Worm (Caenorhabditis elegans): Measurements from ENCODE around the gene C02H6.1.

The C02H6.1 gene

DNA sequence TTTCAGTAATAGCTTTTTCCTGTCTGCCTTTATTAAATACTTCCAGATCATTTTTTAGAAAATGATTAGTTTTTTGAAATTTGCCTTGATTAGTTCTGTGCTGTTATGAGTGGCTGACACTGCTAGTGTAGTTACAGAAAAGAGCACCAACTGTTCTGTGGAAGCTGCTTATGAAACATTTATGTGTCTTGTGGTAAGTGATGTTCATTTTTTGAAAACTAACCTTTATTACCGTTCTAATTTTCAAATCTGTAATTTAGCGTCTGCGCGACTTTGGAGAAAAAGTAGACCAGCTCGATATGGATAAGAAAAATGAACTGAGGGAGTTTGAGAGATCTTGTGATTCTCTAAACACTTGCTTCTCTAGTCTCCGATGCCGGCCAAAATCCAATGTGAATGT, 20.1 kb downstream of the C02H6.1 start, which contains the start of gene srj-14:
Gene srj-14, plus strand, starts transcription at position 131 of the 400 bp plus-strand sequence.
- no peak for TF ChIP-seq R02D3.7 (tag; optimal IDR thresholded peaks at IDR 0.05)
- TF ChIP-seq dmd-4 (tag; optimal IDR thresholded peaks at IDR 0.05), result no peak
- TF ChIP-seq lin-13 (GFP tag; optimal IDR thresholded peaks at IDR 0.05), result no peak
- TF ChIP-seq fos-1 (tag; optimal IDR thresholded peaks at IDR 0.05), result no peak
- TF ChIP-seq ztf-4 (tag; optimal IDR thresholded peaks at IDR 0.05), result no peak
- no peak for TF ChIP-seq nhr-21 (tag; optimal IDR thresholded peaks at IDR 0.05)
- no peak for TF ChIP-seq C34F6.9 (tag; optimal IDR thresholded peaks at IDR 0.05)
- no peak for TF ChIP-seq ztf-1 (GFP tag; conservative IDR thresholded peaks at IDR 0.05)
- no peak for TF ChIP-seq Y55F3AM.14 (GFP tag; optimal IDR thresholded peaks at IDR 0.05)
- TF ChIP-seq ceh-82 (tag; optimal IDR thresholded peaks at IDR 0.05), result no peak
- TF ChIP-seq nhr-11 (tag; optimal IDR thresholded peaks at IDR 0.05), result no peak
- TF ChIP-seq lsy-2 (tag; optimal IDR thresholded peaks at IDR 0.05), result no peak
- no peak for TF ChIP-seq elt-1 (tag; optimal IDR thresholded peaks at IDR 0.05)
- no peak for TF ChIP-seq mab-5 (tag; optimal IDR thresholded peaks at IDR 0.05)
- TF ChIP-seq unc-62 (GFP tag; optimal IDR thresholded peaks at IDR 0.05), result no peak

DNA sequence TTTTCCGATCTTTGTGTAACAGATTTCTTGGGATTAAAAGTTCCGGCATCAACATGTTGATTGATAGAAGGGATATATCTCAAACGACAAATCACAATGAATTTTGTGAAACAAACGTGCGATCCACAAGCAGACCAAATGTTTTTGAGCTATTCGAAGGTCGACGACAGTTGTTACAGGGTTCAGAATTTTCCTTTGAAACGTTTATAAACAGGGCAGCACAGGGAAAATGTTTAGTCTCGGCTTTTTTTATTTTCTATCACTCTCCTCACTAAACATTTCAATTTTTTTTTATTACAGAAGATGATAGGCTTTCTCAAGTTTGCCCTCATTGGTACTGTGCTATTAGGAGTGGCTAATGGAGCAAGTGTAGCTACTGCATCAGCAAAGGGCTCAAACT, 24.7 kb downstream of the C02H6.1 start, which contains the start of gene exc-13:
Gene exc-13, plus strand, starts transcription at position 301 of the 400 bp plus-strand sequence.
- TF ChIP-seq nhr-11 (tag; optimal IDR thresholded peaks at IDR 0.05) (no peak), ztf-4 (tag; optimal IDR thresholded peaks at IDR 0.05) (no peak), snpc-4 (tag; optimal IDR thresholded peaks at IDR 0.05) (no peak), F13H6.1 (tag; optimal IDR thresholded peaks at IDR 0.05) (no peak), mbf-1 (tag; optimal IDR thresholded peaks at IDR 0.05) (no peak), ztf-1 (GFP tag; conservative IDR thresholded peaks at IDR 0.05) (no peak), unc-55 (GFP tag; optimal IDR thresholded peaks at IDR 0.05) (no peak), nhr-237 (tag; optimal IDR thresholded peaks at IDR 0.05) (no peak), elt-1 (tag; optimal IDR thresholded peaks at IDR 0.05) (no peak), unc-39 (tag; optimal IDR thresholded peaks at IDR 0.05) (no peak), Y55F3AM.14 (GFP tag; optimal IDR thresholded peaks at IDR 0.05) (no peak), ama-1 (optimal IDR thresholded peaks at IDR 0.05) (no peak), skn-1 (tag; optimal IDR thresholded peaks at IDR 0.05) (no peak), peb-1 (tag; optimal IDR thresholded peaks at IDR 0.05) (no peak), nhr-6 (tag; optimal IDR thresholded peaks at IDR 0.05) (no peak), nhr-77 (tag; optimal IDR thresholded peaks at IDR 0.05) (no peak), dmd-4 (tag; optimal IDR thresholded peaks at IDR 0.05) (no peak), nhr-10 (tag; optimal IDR thresholded peaks at IDR 0.05) (no peak)

DNA sequence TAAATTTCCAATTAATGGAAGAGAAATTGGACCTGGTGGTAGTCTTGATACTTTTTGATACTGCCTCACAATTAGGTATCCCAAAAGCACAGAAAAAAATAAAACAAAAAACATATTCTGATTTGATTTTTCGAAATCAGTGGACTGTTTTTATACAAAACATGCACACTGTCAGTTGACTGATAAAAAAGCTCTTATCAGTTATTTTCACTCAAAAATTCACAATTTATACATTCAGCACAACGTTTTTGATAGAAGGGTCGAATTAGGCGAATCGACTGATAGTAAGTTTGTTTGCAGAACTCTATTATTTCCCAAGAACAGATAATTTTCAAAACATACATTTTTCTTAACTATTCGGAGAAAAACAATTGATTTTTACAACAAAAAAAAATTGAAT, 25.6 kb downstream of the C02H6.1 start, which contains the start of gene cyp-35A2:
Gene cyp-35A2, minus strand, starts transcription at position 124 of the 400 bp plus-strand sequence.
- TF ChIP-seq gmeb-1 (tag; optimal IDR thresholded peaks at IDR 0.05) (peak; percentile 27), nhr-11 (tag; optimal IDR thresholded peaks at IDR 0.05) (no peak), nhr-77 (tag; optimal IDR thresholded peaks at IDR 0.05) (no peak), fos-1 (tag; optimal IDR thresholded peaks at IDR 0.05) (peak; percentile 67)

DNA sequence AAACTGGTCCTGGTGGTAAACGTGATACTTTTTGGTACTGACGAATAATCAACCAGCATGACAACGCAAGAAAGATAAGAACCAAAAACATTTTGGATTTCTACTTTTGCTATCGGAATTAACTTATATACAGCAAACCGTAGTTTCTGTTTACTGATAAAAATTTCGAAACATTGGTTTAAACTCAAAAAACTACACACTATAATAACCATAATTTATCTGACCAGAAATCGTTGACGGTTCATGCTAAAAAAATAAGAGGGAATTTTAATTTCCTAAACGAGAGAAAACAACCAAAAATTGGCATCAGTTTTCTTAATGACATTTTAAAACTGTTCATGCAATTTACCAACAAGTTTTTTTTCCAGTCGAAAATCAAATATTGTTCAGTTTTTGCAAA, 28.0 kb downstream of the C02H6.1 start, which contains the start of gene cyp-35A1:
Gene cyp-35A1, minus strand, starts transcription at position 101 of the 400 bp plus-strand sequence.
- TF ChIP-seq aly-2 (tag; optimal IDR thresholded peaks at IDR 0.05) (no peak), F13H6.1 (tag; optimal IDR thresholded peaks at IDR 0.05) (no peak), elt-1 (tag; optimal IDR thresholded peaks at IDR 0.05) (no peak), unc-39 (tag; optimal IDR thresholded peaks at IDR 0.05) (no peak), ceh-82 (tag; optimal IDR thresholded peaks at IDR 0.05) (no peak), nhr-237 (tag; optimal IDR thresholded peaks at IDR 0.05) (no peak), fos-1 (tag; optimal IDR thresholded peaks at IDR 0.05) (no peak), snpc-4 (tag; optimal IDR thresholded peaks at IDR 0.05) (no peak), lin-11 (tag; optimal IDR thresholded peaks at IDR 0.05) (no peak), nhr-10 (tag; optimal IDR thresholded peaks at IDR 0.05) (no peak), blmp-1 (tag; optimal IDR thresholded peaks at IDR 0.05; ENCODE audit: insufficient read depth) (no peak), nhr-25 (tag; optimal IDR thresholded peaks at IDR 0.05) (no peak), nhr-129 (tag; optimal IDR thresholded peaks at IDR 0.05) (no peak), ztf-1 (GFP tag; conservative IDR thresholded peaks at IDR 0.05) (no peak)

DNA sequence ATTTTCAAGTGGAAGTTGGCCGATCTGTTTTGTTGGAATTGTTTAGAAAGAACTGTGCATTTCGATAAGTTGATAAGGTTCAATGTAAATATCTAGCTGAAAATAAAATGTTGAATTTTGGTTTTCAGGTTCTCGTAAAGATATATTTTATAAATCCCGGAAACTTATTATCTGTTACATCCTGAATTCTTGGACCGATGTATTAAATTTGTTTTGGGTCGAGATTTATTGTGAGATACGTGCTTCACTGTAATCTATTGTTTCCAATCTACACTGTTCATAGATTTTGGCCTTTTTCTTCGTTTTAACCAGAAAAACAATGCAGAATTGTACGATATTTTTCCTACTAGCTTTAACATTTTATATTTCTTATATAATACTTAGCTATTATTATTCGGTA, 32.5 kb downstream of the C02H6.1 start, which contains the start of gene C03G6.6:
Gene C03G6.6, plus strand, starts transcription at position 301 of the 400 bp plus-strand sequence.
- no peak for TF ChIP-seq snpc-4 (tag; optimal IDR thresholded peaks at IDR 0.05)
- no peak for TF ChIP-seq dmd-4 (tag; optimal IDR thresholded peaks at IDR 0.05)
- no peak for TF ChIP-seq elt-1 (tag; optimal IDR thresholded peaks at IDR 0.05)
- no peak for TF ChIP-seq nhr-129 (tag; optimal IDR thresholded peaks at IDR 0.05)
- TF ChIP-seq R02D3.7 (tag; optimal IDR thresholded peaks at IDR 0.05), result no peak
- no peak for TF ChIP-seq mdl-1 (tag; optimal IDR thresholded peaks at IDR 0.05)
- no peak for TF ChIP-seq lin-11 (tag; optimal IDR thresholded peaks at IDR 0.05)
- no peak for TF ChIP-seq mab-5 (tag; optimal IDR thresholded peaks at IDR 0.05)
- no peak for TF ChIP-seq ama-1 (optimal IDR thresholded peaks at IDR 0.05)
- no peak for TF ChIP-seq unc-55 (GFP tag; optimal IDR thresholded peaks at IDR 0.05)
- no peak for TF ChIP-seq egl-27 (tag; optimal IDR thresholded peaks at IDR 0.05)
- TF ChIP-seq elt-3 (tag; optimal IDR thresholded peaks at IDR 0.05), result no peak
- TF ChIP-seq ztf-1 (GFP tag; conservative IDR thresholded peaks at IDR 0.05), result no peak
- TF ChIP-seq C34F6.9 (tag; optimal IDR thresholded peaks at IDR 0.05), result no peak
- TF ChIP-seq blmp-1 (tag; optimal IDR thresholded peaks at IDR 0.05; ENCODE audit: insufficient read depth), result no peak
- TF ChIP-seq ceh-82 (tag; optimal IDR thresholded peaks at IDR 0.05), result no peak
- no peak for TF ChIP-seq unc-62 (GFP tag; optimal IDR thresholded peaks at IDR 0.05)
- TF ChIP-seq gmeb-1 (tag; optimal IDR thresholded peaks at IDR 0.05), result no peak
- no peak for TF ChIP-seq nhr-10 (tag; optimal IDR thresholded peaks at IDR 0.05)

All from whole organism, L2 larva.